Fruit fly (Drosophila melanogaster) whole organism, prepupa: Measurements from ENCODE around the gene Smr.

Experiments
- CG10631 ChIP-seq: fragments of 200-800 bp; sonication (Bioruptor generic); optimal IDR thresholded peaks from 2 replicates; lab custom pipeline; 2016; ENCODE audit warnings: missing biosample characterization, missing genetic modification characterization
- CG10669 ChIP-seq: fragments of 200-800 bp; sonication (Bioruptor generic); optimal IDR thresholded peaks from 3 replicates; lab custom pipeline; 2018; ENCODE audit warnings: missing biosample characterization, mild to moderate bottlenecking, missing genetic modification characterization, moderate library complexity
- CG11294 ChIP-seq: fragments of 200-800 bp; sonication (Bioruptor generic); IDR thresholded peaks from 2 replicates; pipeline ENCODE4 v1.3.6; 2022; ENCODE audit warnings: missing biosample characterization, missing genetic modification characterization
- CG11902 ChIP-seq: fragments of 200-800 bp; sonication (Bioruptor generic); optimal IDR thresholded peaks from 3 replicates; lab custom pipeline; 2016; ENCODE audit warnings: missing biosample characterization, missing genetic modification characterization
- CG15336 ChIP-seq: fragments of 200-800 bp; sonication (Bioruptor generic); IDR thresholded peaks from 2 replicates; pipeline ENCODE4 v1.3.6; 2022; ENCODE audit warnings: missing biosample characterization, missing genetic modification characterization
- CG16779 ChIP-seq: fragments of 200-800 bp; sonication (Bioruptor generic); optimal IDR thresholded peaks from 3 replicates; lab custom pipeline; 2017; ENCODE audit warnings: missing biosample characterization, mild to moderate bottlenecking, missing genetic modification characterization
- CG3032 ChIP-seq: fragments of 200-800 bp; optimal IDR thresholded peaks from 2 replicates; lab custom pipeline; 2019; ENCODE audit warnings: missing biosample characterization, mild to moderate bottlenecking, missing genetic modification characterization, moderate library complexity
- CG31627 ChIP-seq: fragments of 200-800 bp; sonication (Bioruptor generic); optimal IDR thresholded peaks from 3 replicates; lab custom pipeline; 2016; ENCODE audit warnings: missing biosample characterization, missing genetic modification characterization
- CG4318 ChIP-seq: fragments of 200-800 bp; sonication (Bioruptor generic); optimal IDR thresholded peaks from 3 replicates; lab custom pipeline; 2017; ENCODE audit warnings: missing biosample characterization, mild to moderate bottlenecking, missing genetic modification characterization
- CG6276 ChIP-seq: fragments of 200-800 bp; sonication (Bioruptor generic); optimal IDR thresholded peaks from 2 replicates; lab custom pipeline; 2017; ENCODE audit warnings: missing biosample characterization, mild to moderate bottlenecking, missing genetic modification characterization
- CG6808 ChIP-seq: fragments of 200-800 bp; sonication (Bioruptor generic); optimal IDR thresholded peaks from 3 replicates; lab custom pipeline; 2017; ENCODE audit warnings: missing biosample characterization, missing genetic modification characterization, mild to moderate bottlenecking, moderate library complexity, missing genetic modification reagents
- CG6854 ChIP-seq: fragments of 200-800 bp; sonication (Bioruptor generic); optimal IDR thresholded peaks from 2 replicates; lab custom pipeline; 2017; ENCODE audit warnings: missing biosample characterization, mild to moderate bottlenecking, missing genetic modification characterization
- CG8119 ChIP-seq: fragments of 200-800 bp; sonication (Bioruptor generic); IDR thresholded peaks from 3 replicates; pipeline ENCODE4 v1.3.6; 2022; ENCODE audit warnings: missing biosample characterization, missing genetic modification characterization
- Eip75B ChIP-seq: fragments of 200-800 bp; sonication (Bioruptor generic); optimal IDR thresholded peaks from 3 replicates; lab custom pipeline; 2016; ENCODE audit warnings: missing biosample characterization, missing genetic modification characterization
- Gug ChIP-seq: fragments of 200-800 bp; sonication (Bioruptor generic); IDR thresholded peaks from 2 replicates; pipeline ENCODE4 v1.3.6; 2022; ENCODE audit warnings: missing biosample characterization, missing genetic modification characterization
- Hr38 ChIP-seq: sonication (Bioruptor generic); optimal IDR thresholded peaks from 2 replicates; lab custom pipeline; 2016; ENCODE audit warnings: missing biosample characterization, missing genetic modification characterization
- Hr39 ChIP-seq: fragments of 200-800 bp; sonication (Bioruptor generic); optimal IDR thresholded peaks from 2 replicates; lab custom pipeline; 2016; ENCODE audit warnings: missing biosample characterization, missing genetic modification characterization
- Hr4 ChIP-seq: fragments of 200-800 bp; sonication (Bioruptor generic); optimal IDR thresholded peaks from 3 replicates; lab custom pipeline; 2016; ENCODE audit warnings: missing biosample characterization, missing genetic modification characterization
- Lpt ChIP-seq: fragments of 200-800 bp; sonication (Bioruptor generic); optimal IDR thresholded peaks from 3 replicates; lab custom pipeline; 2016; ENCODE audit warnings: missing biosample characterization, missing genetic modification characterization
- Met ChIP-seq: fragments of 200-800 bp; sonication (Bioruptor generic); optimal IDR thresholded peaks from 3 replicates; lab custom pipeline; 2016; ENCODE audit warnings: missing biosample characterization, missing genetic modification characterization
- OdsH ChIP-seq: fragments of 200-800 bp; sonication (Bioruptor generic); optimal IDR thresholded peaks from 3 replicates; lab custom pipeline; 2016; ENCODE audit warnings: missing biosample characterization, missing genetic modification characterization
- Smox ChIP-seq: fragments of 200-800 bp; sonication (Bioruptor generic); optimal IDR thresholded peaks from 3 replicates; lab custom pipeline; 2016; ENCODE audit warnings: missing biosample characterization, missing genetic modification characterization
- Sox102F ChIP-seq: fragments of 200-800 bp; sonication (Bioruptor generic); optimal IDR thresholded peaks from 2 replicates; lab custom pipeline; 2016; ENCODE audit warnings: missing biosample characterization, mild to moderate bottlenecking, missing genetic modification characterization
- achi ChIP-seq: fragments of 200-800 bp; sonication (Bioruptor generic); optimal IDR thresholded peaks from 3 replicates; lab custom pipeline; 2016; ENCODE audit warnings: missing biosample characterization, missing genetic modification characterization
- dac ChIP-seq: fragments of 200-800 bp; sonication (Bioruptor generic); optimal IDR thresholded peaks from 2 replicates; lab custom pipeline; 2017; ENCODE audit warnings: missing biosample characterization, mild to moderate bottlenecking, missing genetic modification characterization
- eg ChIP-seq: fragments of 200-800 bp; sonication (Bioruptor generic); IDR thresholded peaks from 3 replicates; pipeline ENCODE4 v1.3.6; 2022; ENCODE audit warnings: missing biosample characterization, missing genetic modification characterization
- fd59A ChIP-seq: fragments of 200-800 bp; sonication (Bioruptor generic); optimal IDR thresholded peaks from 2 replicates; lab custom pipeline; 2017; ENCODE audit warnings: missing biosample characterization, mild to moderate bottlenecking, missing genetic modification characterization, missing genetic modification reagents
- fd85E ChIP-seq: fragments of 200-800 bp; sonication (Bioruptor generic); optimal IDR thresholded peaks from 3 replicates; lab custom pipeline; 2016; ENCODE audit warnings: missing biosample characterization, missing genetic modification characterization
- net ChIP-seq: fragments of 200-800 bp; sonication (Bioruptor generic); optimal IDR thresholded peaks from 3 replicates; lab custom pipeline; 2016; ENCODE audit warnings: missing biosample characterization, missing genetic modification characterization
- pdm3 ChIP-seq: fragments of 200-800 bp; sonication (Bioruptor generic); optimal IDR thresholded peaks from 3 replicates; lab custom pipeline; 2016; ENCODE audit warnings: missing biosample characterization, missing genetic modification characterization
- salr ChIP-seq, 2 experiments: fragments of 200-800 bp; sonication (Bioruptor generic); optimal IDR thresholded peaks; 3 replicates each; lab custom pipeline; 2016 to 2018; ENCODE audit warnings: missing biosample characterization in 2 of 2, missing genetic modification characterization in 2 of 2, mild to moderate bottlenecking in 1 of 2
- spab ChIP-seq: fragments of 200-800 bp; sonication (Bioruptor generic); optimal IDR thresholded peaks from 2 replicates; lab custom pipeline; 2017; ENCODE audit warnings: missing biosample characterization, mild to moderate bottlenecking, missing genetic modification characterization, missing genetic modification reagents
- ss ChIP-seq, 2 experiments: fragments of 200-800 bp; sonication (Bioruptor generic); optimal IDR thresholded peaks; 2 replicates in 1 of 2; 3 replicates in 1 of 2; lab custom pipeline; 2017 to 2018; ENCODE audit warnings: mild to moderate bottlenecking in 2 of 2, missing biosample characterization in 2 of 2, missing genetic modification characterization in 2 of 2, moderate library complexity in 1 of 2
- svp ChIP-seq: fragments of 200-800 bp; sonication (Bioruptor generic); peaks from one replicate; lab custom pipeline; 2016; ENCODE audit warnings: missing biosample characterization, missing genetic modification characterization
- topi ChIP-seq: fragments of 200-800 bp; sonication (Bioruptor generic); optimal IDR thresholded peaks from 3 replicates; lab custom pipeline; 2016; ENCODE audit warnings: missing biosample characterization, missing genetic modification characterization
- vri ChIP-seq: fragments of 200-800 bp; sonication (Bioruptor generic); optimal IDR thresholded peaks from 3 replicates; lab custom pipeline; 2016; ENCODE audit warnings: missing biosample characterization, mild to moderate bottlenecking, missing genetic modification characterization

Smr gene

dm6 chrX:12747746-12748710 lies 5.6 kb upstream of the Smr start (continued):
- TF ChIP-seq Met (GFP tag; lab: Kevin White, UChicago) (peak; percentile 30), fd59A (no peak), CG6854 (no peak), Hr39 (GFP tag; lab: Kevin White, UChicago) (peak; percentile 46), ss (GFP tag; optimal IDR thresholded peaks at IDR 0.05; lab: Kevin White, UChicago) (peak; percentile 46 to 58), CG6808 (GFP tag; lab: Kevin White, UChicago) (peak; percentile 57), CG8119 (peak; percentile 16; the same call in 2 of the 3 replicates), CG15336 (GFP tag; lab: Robert Waterston, UW) (peak; percentile 19; the same call in 1 of the 2 replicates), Smox (GFP tag; lab: Kevin White, UChicago) (peak; percentile 59), CG6276 (GFP tag; lab: Kevin White, UChicago) (peak; percentile 43), spab (GFP tag; lab: Kevin White, UChicago) (peak; percentile 31), OdsH (GFP tag; lab: Kevin White, UChicago) (peak; percentile 61), Hr4 (peak; percentile 17), CG4318 (peak; percentile 40), salr (GFP tag; optimal IDR thresholded peaks at IDR 0.05; lab: Kevin White, UChicago) (peak in 1 of 2 experiments; percentile 70), Eip75B (GFP tag; lab: Kevin White, UChicago) (no peak), svp (GFP tag; lab: Kevin White, UChicago) (peak; percentile 83), Gug (GFP tag; lab: Robert Waterston, UW) (no peak), dac (GFP tag; lab: Kevin White, UChicago) (no peak), Lpt (GFP tag; lab: Kevin White, UChicago) (no peak), CG11902 (GFP tag; lab: Kevin White, UChicago) (peak; percentile 25), eg (peak; percentile 20; the same call in 1 of the 3 replicates), vri (no peak), CG11294 (GFP tag; lab: Robert Waterston, UW) (no peak)
- TF ChIP-seq, all 60 proteins: peak for 42

dm6 chrX:12745117-12745516 lies 2.7 kb upstream of the Smr start:
- TF ChIP-seq CG11902 (GFP tag; lab: Kevin White, UChicago) (no peak), Sox102F (GFP tag; lab: Kevin White, UChicago) (no peak), achi (GFP tag; lab: Kevin White, UChicago) (no peak), CG31627 (no peak), net (GFP tag; lab: Kevin White, UChicago) (no peak), fd85E (GFP tag; lab: Kevin White, UChicago) (no peak), dac (GFP tag; lab: Kevin White, UChicago) (no peak), CG10669 (GFP tag; lab: Kevin White, UChicago) (no peak), Met (GFP tag; lab: Kevin White, UChicago) (no peak), Hr39 (GFP tag; lab: Kevin White, UChicago) (no peak), CG16779 (tag; lab: Kevin White, UChicago) (no peak), CG10631 (GFP tag; lab: Kevin White, UChicago) (no peak), CG6276 (GFP tag; lab: Kevin White, UChicago) (no peak), CG3032 (tag; lab: Kevin White, UChicago) (no peak), topi (no peak), Hr38 (no peak), Gug (GFP tag; lab: Robert Waterston, UW) (no peak), pdm3 (GFP tag; lab: Kevin White, UChicago) (no peak), fd59A (no peak), Smox (GFP tag; lab: Kevin White, UChicago) (no peak)
